Fruit fly (Drosophila melanogaster): ENCODE data around the gene RpL32.

dm6 chr3R:30014977-30015514 lies 30.9 kb downstream of the RpL32 start, which contains the start of gene CG7920:
- TF ChIP-seq ttk (optimal IDR thresholded peaks at IDR 0.05) = no peak
- no peak for TF ChIP-seq psq (optimal IDR thresholded peaks at IDR 0.05)
- no peak for TF ChIP-seq Sin3A (optimal IDR thresholded peaks at IDR 0.05)
- no peak for TF ChIP-seq Myc (optimal IDR thresholded peaks at IDR 0.05)

Measured in Kc167 (cell line).